Fruit fly (Drosophila melanogaster) Kc167 (cell line): ENCODE data around the gene CG32192.

Source experiments
- Sin3A ChIP-seq: fragments of >200 bp; optimal IDR thresholded peaks from 2 replicates; lab custom pipeline; 2018; ENCODE audit warnings: missing external identifiers
- h ChIP-seq: fragments of >200 bp; optimal IDR thresholded peaks from 3 replicates; lab custom pipeline; 2018; ENCODE audit warnings: missing external identifiers
- psq ChIP-seq: fragments of >200 bp; optimal IDR thresholded peaks from 2 replicates; lab custom pipeline; 2017; ENCODE audit warnings: missing external identifiers
- ttk ChIP-seq: sonication (Bioruptor generic); optimal IDR thresholded peaks from 2 replicates; lab custom pipeline; 2017; ENCODE audit warnings: missing external identifiers

dm6 chr3L:18083994-18084393 is 43.9 kb downstream of the CG32192 start:
- TF ChIP-seq h (lab: Kevin White, UChicago) (no peak), psq (lab: Kevin White, UChicago) (no peak), Sin3A (lab: Kevin White, UChicago) (no peak), ttk (no peak)
